Fruit fly (Drosophila melanogaster) whole organism, pupa: ENCODE data around the gene qtc.

Experiments used
- CG10348 ChIP-seq: fragments of 200-800 bp; sonication (Bioruptor generic); IDR thresholded peaks from 2 replicates; pipeline ENCODE4 v1.3.6; 2022; ENCODE audit warnings: missing biosample characterization, missing genetic modification characterization
- CG12605 ChIP-seq: fragments of 200-800 bp; sonication (Bioruptor generic); IDR thresholded peaks from 2 replicates; pipeline ENCODE4 v1.3.6; 2022; ENCODE audit warnings: missing biosample characterization, missing genetic modification characterization
- CG13204 ChIP-seq: fragments of 200-800 bp; sonication (Bioruptor generic); optimal IDR thresholded peaks from 2 replicates; lab custom pipeline; 2018; ENCODE audit warnings: missing biosample characterization, mild to moderate bottlenecking, missing genetic modification characterization, moderate library complexity
- CG14655 ChIP-seq: fragments of 200-800 bp; sonication (Bioruptor generic); optimal IDR thresholded peaks from 3 replicates; lab custom pipeline; 2017; ENCODE audit warnings: mild to moderate bottlenecking, missing biosample characterization, missing genetic modification reagents, missing genetic modification characterization
- CG15710 ChIP-seq: fragments of 200-800 bp; sonication (Bioruptor generic); optimal IDR thresholded peaks from 2 replicates; lab custom pipeline; 2018; ENCODE audit warnings: missing biosample characterization, mild to moderate bottlenecking, missing genetic modification characterization, moderate library complexity
- CG17806 ChIP-seq: fragments of 200-800 bp; sonication (Bioruptor generic); optimal IDR thresholded peaks from 2 replicates; lab custom pipeline; 2018; ENCODE audit warnings: missing biosample characterization, mild to moderate bottlenecking, missing genetic modification characterization, moderate library complexity
- CG32121 ChIP-seq: fragments of 200-800 bp; sonication (Bioruptor generic); IDR thresholded peaks from 2 replicates; pipeline ENCODE4 v1.3.6; 2022; ENCODE audit warnings: missing biosample characterization, missing genetic modification characterization
- CG34367 ChIP-seq: fragments of 200-800 bp; sonication (Bioruptor generic); optimal IDR thresholded peaks from 2 replicates; lab custom pipeline; 2018; ENCODE audit warnings: missing biosample characterization, mild to moderate bottlenecking, missing genetic modification characterization
- CG4496 ChIP-seq: fragments of 200-800 bp; sonication (Bioruptor generic); IDR thresholded peaks from 3 replicates; pipeline ENCODE4 v1.3.6; 2022; ENCODE audit warnings: missing biosample characterization, missing genetic modification characterization
- CG8159 ChIP-seq: fragments of 200-800 bp; sonication (Bioruptor generic); optimal IDR thresholded peaks from 3 replicates; lab custom pipeline; 2018; ENCODE audit warnings: missing biosample characterization, mild to moderate bottlenecking, missing genetic modification characterization, moderate library complexity
- CG8301 ChIP-seq: fragments of 200-800 bp; sonication (Bioruptor generic); optimal IDR thresholded peaks from 2 replicates; lab custom pipeline; 2018; ENCODE audit warnings: missing biosample characterization, mild to moderate bottlenecking, missing genetic modification characterization
- CG9948 ChIP-seq: fragments of 200-800 bp; sonication (Bioruptor generic); optimal IDR thresholded peaks from 2 replicates; lab custom pipeline; 2018; ENCODE audit warnings: missing biosample characterization, mild to moderate bottlenecking, missing genetic modification characterization, moderate library complexity
- D1 ChIP-seq: fragments of 200-800 bp; sonication (Bioruptor generic); optimal IDR thresholded peaks from 2 replicates; lab custom pipeline; 2018; ENCODE audit warnings: missing biosample characterization, mild to moderate bottlenecking, missing genetic modification characterization, moderate library complexity
- EcR ChIP-seq: fragments of 200-800 bp; sonication (Bioruptor generic); optimal IDR thresholded peaks from 3 replicates; lab custom pipeline; 2019; ENCODE audit warnings: missing biosample characterization, missing genetic modification characterization, mild to moderate bottlenecking, moderate library complexity, missing genetic modification reagents
- Ets98B ChIP-seq: fragments of 200-800 bp; sonication (Bioruptor generic); IDR thresholded peaks from 2 replicates; pipeline ENCODE4 v1.3.6; 2022; ENCODE audit warnings: missing biosample characterization, missing genetic modification characterization
- Pif1A ChIP-seq: fragments of 200-800 bp; sonication (Bioruptor generic); optimal IDR thresholded peaks from 3 replicates; lab custom pipeline; 2016; ENCODE audit warnings: missing biosample characterization, missing genetic modification characterization
- Pif1B ChIP-seq: fragments of 200-800 bp; sonication (Bioruptor generic); optimal IDR thresholded peaks from 3 replicates; lab custom pipeline; 2016; ENCODE audit warnings: missing biosample characterization, missing genetic modification characterization
- Snoo ChIP-seq: fragments of 200-800 bp; sonication (Bioruptor generic); optimal IDR thresholded peaks from 3 replicates; lab custom pipeline; 2017; ENCODE audit warnings: missing biosample characterization, mild to moderate bottlenecking, missing genetic modification characterization, inconsistent platforms
- fd96Ca ChIP-seq: fragments of 200-800 bp; sonication (Bioruptor generic); IDR thresholded peaks from 3 replicates; pipeline ENCODE4 v1.3.6; 2022; ENCODE audit warnings: missing biosample characterization, missing genetic modification characterization
- gl ChIP-seq: fragments of 200-800 bp; sonication (Bioruptor generic); optimal IDR thresholded peaks from 2 replicates; lab custom pipeline; 2018; ENCODE audit warnings: missing biosample characterization, mild to moderate bottlenecking, missing genetic modification characterization
- rn ChIP-seq: fragments of 200-800 bp; sonication (Bioruptor generic); IDR thresholded peaks from 2 replicates; pipeline ENCODE4 v1.3.6; 2022; ENCODE audit warnings: missing biosample characterization, missing genetic modification characterization

Gene qtc

dm6 chr2L:5092597-5092991 lies 32.0 kb downstream of the qtc start:
- TF ChIP-seq Pif1A (GFP tag; lab: Kevin White, UChicago) (no peak), CG32121 (GFP tag; lab: Robert Waterston, UW) (no peak), CG10348 (GFP tag; lab: Robert Waterston, UW) (no peak), D1 (no peak), EcR (GFP tag; lab: Kevin White, UChicago) (peak; percentile 64), CG17806 (no peak), rn (no peak)
- TF ChIP-seq, all 21 proteins: peak for 1

- TF ChIP-seq CG34367 (no peak), Snoo (no peak), Ets98B (GFP tag; lab: Robert Waterston, UW) (peak; percentile 24; the same call in 1 of the 2 replicates), CG8301 (tag; lab: Kevin White, UChicago) (no peak), gl (tag; lab: Kevin White, UChicago) (no peak), rn (no peak), EcR (GFP tag; lab: Kevin White, UChicago) (peak; percentile 39), CG8159 (tag; lab: Kevin White, UChicago) (no peak), Pif1B (no peak), CG13204 (GFP tag; lab: Kevin White, UChicago) (peak; percentile 34), Pif1A (GFP tag; lab: Kevin White, UChicago) (peak; percentile 42), D1 (peak; percentile 6), fd96Ca (peak; percentile 30; the same call in 1 of the 3 replicates), CG4496 (GFP tag; lab: Robert Waterston, UW) (peak; percentile 53; the same call in 1 of the 3 replicates), CG12605 (GFP tag; lab: Robert Waterston, UW) (no peak), CG15710 (tag; lab: Kevin White, UChicago) (peak; percentile 7)
Measured at dm6 chr2L:5092992-5093695, 32.5 kb downstream of the qtc start, which contains the start of gene Pgant5. Pgant5 (minus strand) TSS chr2L:5093592.

- no peak for TF ChIP-seq fd96Ca
- TF ChIP-seq CG14655 (GFP tag; lab: Kevin White, UChicago) = no peak
- TF ChIP-seq CG8159 (tag; lab: Kevin White, UChicago) = no peak
- no peak for TF ChIP-seq CG4496 (GFP tag; lab: Robert Waterston, UW)
- no peak for TF ChIP-seq Pif1B
- no peak for TF ChIP-seq CG32121 (GFP tag; lab: Robert Waterston, UW)
- TF ChIP-seq Pif1A (GFP tag; lab: Kevin White, UChicago) = no peak
- no peak for TF ChIP-seq CG10348 (GFP tag; lab: Robert Waterston, UW)
- TF ChIP-seq CG34367 = no peak
- no peak for TF ChIP-seq CG9948 (tag; lab: Kevin White, UChicago)
- TF ChIP-seq Ets98B (GFP tag; lab: Robert Waterston, UW) = no peak
- no peak for TF ChIP-seq gl (tag; lab: Kevin White, UChicago)
- TF ChIP-seq, all 21 proteins: peak for 0
Measured at dm6 chr2L:5093772-5094350, 33.2 kb downstream of the qtc start, which contains the start of gene CG5828. CG5828 (plus strand) TSS chr2L:5093976.

dm6 chr2L:5095350-5095962 lies 34.8 kb downstream of the qtc start:
- TF ChIP-seq EcR (GFP tag; lab: Kevin White, UChicago) = peak; percentile 69
- no peak for TF ChIP-seq Pif1B
- TF ChIP-seq, all 21 proteins: peak for 1

dm6 chr2L:5096222-5096621 lies 35.6 kb downstream of the qtc start, which contains the start of gene CG4230:
CG4230 (plus strand) TSS chr2L:5096227.
- TF ChIP-seq Ets98B (GFP tag; lab: Robert Waterston, UW) (no peak), rn (no peak), CG17806 (no peak), CG8159 (tag; lab: Kevin White, UChicago) (no peak), CG32121 (GFP tag; lab: Robert Waterston, UW) (no peak), gl (tag; lab: Kevin White, UChicago) (no peak), CG14655 (GFP tag; lab: Kevin White, UChicago) (no peak)

- TF ChIP-seq Ets98B (GFP tag; lab: Robert Waterston, UW) (0 out of 2 replicates have a peak, but pooled peaks have one; percentile 8), CG15710 (tag; lab: Kevin White, UChicago) (no peak), CG4496 (GFP tag; lab: Robert Waterston, UW) (0 out of 3 replicates have a peak, but pooled peaks have one; percentile 35), CG34367 (no peak), CG14655 (GFP tag; lab: Kevin White, UChicago) (no peak), CG13204 (GFP tag; lab: Kevin White, UChicago) (no peak), CG8159 (tag; lab: Kevin White, UChicago) (no peak), D1 (no peak), fd96Ca (no peak), gl (tag; lab: Kevin White, UChicago) (peak; percentile 5), CG10348 (GFP tag; lab: Robert Waterston, UW) (no peak), Pif1A (GFP tag; lab: Kevin White, UChicago) (no peak), CG12605 (GFP tag; lab: Robert Waterston, UW) (no peak)
Measured at dm6 chr2L:5096761-5097160, 36.1 kb downstream of the qtc start.
